Fruit fly (Drosophila melanogaster) whole organism, embryonic: ENCODE results near the gene mahe.

ENCODE experiments used
- Adf1 ChIP-seq: fragments of 200-800 bp; sonication (Bioruptor generic); IDR thresholded peaks from 2 replicates; pipeline ENCODE4 v1.3.6; 2022; ENCODE audit warnings: missing biosample characterization, missing genetic modification characterization
- Awh ChIP-seq: fragments of 200-800 bp; sonication (Bioruptor generic); IDR thresholded peaks from 2 replicates; pipeline ENCODE4, ENCODE4 v1.3.6; 2022; ENCODE audit warnings: missing biosample characterization, missing genetic modification characterization
- B-H2 ChIP-seq: fragments of 200-800 bp; sonication (Bioruptor generic); optimal IDR thresholded peaks from 2 replicates; lab custom pipeline; 2018; ENCODE audit warnings: missing biosample characterization, mild to moderate bottlenecking, missing genetic modification characterization
- CG1024 ChIP-seq: fragments of 200-800 bp; sonication (Bioruptor generic); IDR thresholded peaks from 2 replicates; pipeline ENCODE4 v1.3.6; 2022; ENCODE audit warnings: missing biosample characterization, missing genetic modification characterization
- CG10366 ChIP-seq: fragments of 200-800 bp; sonication (Bioruptor generic); IDR thresholded peaks from 2 replicates; pipeline ENCODE4 v1.3.6; 2022; ENCODE audit warnings: missing biosample characterization, missing genetic modification characterization
- CG10431 ChIP-seq: fragments of 200-800 bp; sonication (Bioruptor generic); optimal IDR thresholded peaks from 3 replicates; lab custom pipeline; 2018; ENCODE audit warnings: missing biosample characterization, mild to moderate bottlenecking, missing genetic modification characterization
- CG10462 ChIP-seq: fragments of 200-800 bp; sonication (Bioruptor generic); optimal IDR thresholded peaks from 2 replicates; lab custom pipeline; 2016; ENCODE audit warnings: missing biosample characterization, missing genetic modification characterization
- CG11247 ChIP-seq: fragments of 200-800 bp; sonication (Bioruptor generic); IDR thresholded peaks from 2 replicates; pipeline ENCODE4 v1.3.6; 2022; ENCODE audit warnings: missing biosample characterization, missing genetic modification characterization
- CG11398 ChIP-seq: fragments of 200-800 bp; sonication (Bioruptor generic); optimal IDR thresholded peaks from 2 replicates; lab custom pipeline; 2016; ENCODE audit warnings: missing biosample characterization, missing genetic modification characterization
- CG11696 ChIP-seq: fragments of 200-800 bp; sonication (Bioruptor generic); IDR thresholded peaks from 2 replicates; pipeline ENCODE4 v1.3.6; 2022; ENCODE audit warnings: missing biosample characterization, missing genetic modification characterization
- CG11723 ChIP-seq: fragments of 200-800 bp; sonication (Bioruptor generic); optimal IDR thresholded peaks from 2 replicates; lab custom pipeline; 2017; ENCODE audit warnings: missing biosample characterization, mild to moderate bottlenecking, missing genetic modification characterization
- CG13424 ChIP-seq: fragments of 200-800 bp; sonication (Bioruptor generic); optimal IDR thresholded peaks from 2 replicates; lab custom pipeline; 2019; ENCODE audit warnings: missing biosample characterization, mild to moderate bottlenecking, missing genetic modification characterization, moderate library complexity
- CG15514 ChIP-seq: fragments of 200-800 bp; sonication (Bioruptor generic); optimal IDR thresholded peaks from 3 replicates; lab custom pipeline; 2017; ENCODE audit warnings: missing biosample characterization, missing genetic modification characterization, mild to moderate bottlenecking, moderate library complexity, missing genetic modification reagents
- CG15601 ChIP-seq: fragments of 200-800 bp; sonication (Bioruptor generic); optimal IDR thresholded peaks from 3 replicates; lab custom pipeline; 2019; ENCODE audit warnings: missing biosample characterization, mild to moderate bottlenecking, missing genetic modification characterization, moderate library complexity
- CG1602 ChIP-seq: fragments of 200-800 bp; sonication (Bioruptor generic); optimal IDR thresholded peaks from 3 replicates; lab custom pipeline; 2016; ENCODE audit warnings: missing biosample characterization, missing genetic modification characterization
- CG1603 ChIP-seq: fragments of 200-800 bp; sonication (Bioruptor generic); optimal IDR thresholded peaks from 2 replicates; lab custom pipeline; 2019; ENCODE audit warnings: missing biosample characterization, mild to moderate bottlenecking, missing genetic modification characterization, moderate library complexity
- CG1832 ChIP-seq: fragments of 200-800 bp; sonication (Bioruptor generic); optimal IDR thresholded peaks from 2 replicates; lab custom pipeline; 2017; ENCODE audit warnings: missing biosample characterization, mild to moderate bottlenecking, missing genetic modification characterization, inconsistent platforms
- CG42726 ChIP-seq: fragments of 200-800 bp; sonication (Bioruptor generic); IDR thresholded peaks from 2 replicates; pipeline ENCODE4 v1.3.6; 2022; ENCODE audit warnings: missing biosample characterization, missing genetic modification characterization; ENCODE audit not compliant: partially characterized antibody
- CG6175 ChIP-seq: fragments of 200-800 bp; sonication (Bioruptor generic); IDR thresholded peaks from 3 replicates; pipeline ENCODE4 v1.3.6; 2022; ENCODE audit warnings: missing biosample characterization, missing genetic modification characterization
- CG6854 ChIP-seq: fragments of 200-800 bp; sonication (Bioruptor generic); optimal IDR thresholded peaks from 3 replicates; lab custom pipeline; 2017; ENCODE audit warnings: missing biosample characterization, mild to moderate bottlenecking, missing genetic modification characterization
- CG8765 ChIP-seq: fragments of 200-800 bp; sonication (Bioruptor generic); IDR thresholded peaks from 2 replicates; pipeline ENCODE4 v1.3.6; 2022; ENCODE audit warnings: missing biosample characterization, missing genetic modification characterization
- D19A ChIP-seq: fragments of 200-800 bp; optimal IDR thresholded peaks from 3 replicates; lab custom pipeline; 2019; ENCODE audit warnings: missing biosample characterization, mild to moderate bottlenecking, missing genetic modification characterization, moderate library complexity
- Hr39 ChIP-seq: fragments of >200 bp; optimal IDR thresholded peaks from 2 replicates; lab custom pipeline; 2017
- Hr78 ChIP-seq, 2 experiments: fragments of 200-800 bp in 1 of 2; fragments of >200 bp in 1 of 2; sonication (Bioruptor generic) in 1 of 2; optimal IDR thresholded peaks; 2 replicates each; lab custom pipeline; 2017 to 2019; ENCODE audit warnings: missing biosample characterization in 2 of 2, missing genetic modification characterization in 2 of 2, mild to moderate bottlenecking in 1 of 2, moderate library complexity in 1 of 2
- Kr ChIP-seq: fragments of 200-800 bp; sonication (Bioruptor generic); optimal IDR thresholded peaks from 2 replicates; lab custom pipeline; 2017; ENCODE audit warnings: missing biosample characterization, mild to moderate bottlenecking, missing genetic modification characterization
- Lhr ChIP-seq: fragments of 200-800 bp; sonication (Bioruptor generic); optimal IDR thresholded peaks from 3 replicates; lab custom pipeline; 2017; ENCODE audit warnings: mild to moderate bottlenecking, missing biosample characterization, missing genetic modification reagents, missing genetic modification characterization
- Mad ChIP-seq: fragments of 200-800 bp; sonication (Bioruptor generic); optimal IDR thresholded peaks from 2 replicates; lab custom pipeline; 2016; ENCODE audit warnings: missing biosample characterization, missing genetic modification characterization
- Myb ChIP-seq: fragments of 200-800 bp; sonication (Bioruptor generic); optimal IDR thresholded peaks from 2 replicates; lab custom pipeline; 2016; ENCODE audit warnings: missing biosample characterization, missing genetic modification characterization
- NfI ChIP-seq: fragments of 200-800 bp; sonication (Bioruptor generic); optimal IDR thresholded peaks from 3 replicates; lab custom pipeline; 2018; ENCODE audit warnings: missing biosample characterization, mild to moderate bottlenecking, missing genetic modification characterization, moderate library complexity
- Side ChIP-seq: fragments of 200-800 bp; sonication (Bioruptor generic); optimal IDR thresholded peaks from 2 replicates; lab custom pipeline; 2016; ENCODE audit warnings: missing biosample characterization, missing genetic modification characterization
- Trl ChIP-seq, 3 experiments: fragments of >200 bp in 2 of 3; fragments of 200-800 bp in 1 of 3; sonication (Bioruptor generic) in 1 of 3; optimal IDR thresholded peaks; 2 replicates in 1 of 3; 3 replicates in 2 of 3; lab custom pipeline; 2016 to 2017; ENCODE audit warnings: missing biosample characterization in 1 of 3, missing genetic modification characterization in 1 of 3
- az2 ChIP-seq: fragments of 200-800 bp; sonication (Bioruptor generic); optimal IDR thresholded peaks from 3 replicates; lab custom pipeline; 2016; ENCODE audit warnings: missing biosample characterization, missing genetic modification characterization
- danr ChIP-seq: fragments of 200-800 bp; sonication (Bioruptor generic); IDR thresholded peaks from 2 replicates; pipeline ENCODE4 v1.3.6; 2022; ENCODE audit warnings: missing biosample characterization, missing genetic modification characterization
- en ChIP-seq: fragments of 200-800 bp; sonication (Bioruptor generic); optimal IDR thresholded peaks from 2 replicates; lab custom pipeline; 2016; ENCODE audit warnings: missing biosample characterization, missing genetic modification characterization
- fu2 ChIP-seq: fragments of 200-800 bp; sonication (Bioruptor generic); optimal IDR thresholded peaks from 2 replicates; lab custom pipeline; 2016; ENCODE audit warnings: missing biosample characterization, missing genetic modification characterization
- gce ChIP-seq: fragments of 200-800 bp; sonication (Bioruptor generic); IDR thresholded peaks from 3 replicates; pipeline ENCODE4 v1.3.6; 2022; ENCODE audit warnings: missing biosample characterization, missing genetic modification characterization
- h ChIP-seq: fragments of >200 bp; optimal IDR thresholded peaks from 2 replicates; lab custom pipeline; 2017
- kay ChIP-seq: fragments of 200-800 bp; sonication (Bioruptor generic); optimal IDR thresholded peaks from 2 replicates; lab custom pipeline; 2016; ENCODE audit warnings: missing biosample characterization, missing genetic modification characterization
- ranshi ChIP-seq: fragments of 200-800 bp; sonication (Bioruptor generic); IDR thresholded peaks from 2 replicates; pipeline ENCODE4 v1.3.6; 2022; ENCODE audit warnings: missing biosample characterization, missing genetic modification characterization
- sd ChIP-seq: fragments of 200-800 bp; sonication (Bioruptor generic); optimal IDR thresholded peaks from 3 replicates; lab custom pipeline; 2018; ENCODE audit warnings: missing biosample characterization, mild to moderate bottlenecking, missing genetic modification characterization, moderate library complexity
- seq ChIP-seq: fragments of 200-800 bp; sonication (Bioruptor generic); IDR thresholded peaks from 2 replicates; pipeline ENCODE4 v1.3.6; 2022; ENCODE audit warnings: missing biosample characterization, missing genetic modification characterization
- sna ChIP-seq: fragments of 200-800 bp; sonication (Bioruptor generic); IDR thresholded peaks from 2 replicates; pipeline ENCODE4 v1.3.6; 2022; ENCODE audit warnings: missing biosample characterization, missing genetic modification characterization; ENCODE audit not compliant: partially characterized antibody
- sob ChIP-seq: fragments of 200-800 bp; sonication (Bioruptor generic); IDR thresholded peaks from 2 replicates; pipeline ENCODE4 v1.3.6; 2022; ENCODE audit warnings: missing biosample characterization, missing genetic modification characterization
- sqz ChIP-seq: fragments of 200-800 bp; sonication (Bioruptor generic); optimal IDR thresholded peaks from 3 replicates; lab custom pipeline; 2018; ENCODE audit warnings: missing biosample characterization, mild to moderate bottlenecking, missing genetic modification characterization
- sr ChIP-seq: fragments of 200-800 bp; sonication (Bioruptor generic); IDR thresholded peaks from 3 replicates; pipeline ENCODE4 v1.3.6; 2022; ENCODE audit warnings: missing biosample characterization, missing genetic modification characterization
- stwl ChIP-seq: fragments of 200-800 bp; sonication (Bioruptor generic); optimal IDR thresholded peaks from 3 replicates; lab custom pipeline; 2018; ENCODE audit warnings: missing biosample characterization, mild to moderate bottlenecking, missing genetic modification characterization, moderate library complexity
- tgo ChIP-seq: fragments of 200-800 bp; sonication (Bioruptor generic); IDR thresholded peaks from 3 replicates; pipeline ENCODE4 v1.3.6; 2022; ENCODE audit warnings: missing biosample characterization, missing genetic modification characterization
- z ChIP-seq: fragments of 200-800 bp; sonication (Bioruptor generic); IDR thresholded peaks from 3 replicates; pipeline ENCODE4 v1.3.6; 2022; ENCODE audit warnings: missing biosample characterization, missing genetic modification characterization
- zen2 ChIP-seq: fragments of 200-800 bp; sonication (Bioruptor generic); IDR thresholded peaks from 3 replicates; pipeline ENCODE4 v1.3.6; 2022; ENCODE audit warnings: missing biosample characterization, missing genetic modification characterization; ENCODE audit not compliant: partially characterized antibody

The mahe gene

dm6 chrX:7901153-7902038, 29.8 kb downstream of the mahe start, which contains the start of the genes RpS6 and bys (continued):
- TF ChIP-seq B-H2 (GFP tag; lab: Kevin White, UChicago) (peak; percentile 40), CG8765 (GFP tag; lab: Robert Waterston, UW) (0 out of 2 replicates have a peak, but pooled peaks have one; percentile 23), CG10462 (GFP tag; lab: Kevin White, UChicago) (no peak), CG1024 (GFP tag; lab: Robert Waterston, UW) (no peak), CG10366 (GFP tag; lab: Robert Waterston, UW) (peak; percentile 53), CG11696 (GFP tag; lab: Robert Waterston, UW) (no peak), Hr78 (GFP tag; optimal IDR thresholded peaks at IDR 0.05; lab: Kevin White, UChicago) (no peak), Kr (GFP tag; lab: Kevin White, UChicago) (no peak), seq (GFP tag; lab: Robert Waterston, UW) (no peak), CG1602 (GFP tag; lab: Kevin White, UChicago) (no peak), CG6175 (GFP tag; lab: Robert Waterston, UW) (0 out of 3 replicates have a peak, but pooled peaks have one; percentile 13), sob (GFP tag; lab: Robert Waterston, UW) (peak; percentile 73), Awh (GFP tag; lab: Robert Waterston, UW) (peak; percentile 43; the same call in 1 of the 2 replicates), Trl (optimal IDR thresholded peaks at IDR 0.05; lab: Kevin White, UChicago) (no peak), Trl (GFP tag; optimal IDR thresholded peaks at IDR 0.05; lab: Kevin White, UChicago) (peak; percentile 10), Hr39 (no peak), CG15514 (GFP tag; lab: Kevin White, UChicago) (peak; percentile 22), stwl (tag; lab: Kevin White, UChicago) (peak; percentile 23), CG11723 (GFP tag; lab: Kevin White, UChicago) (peak; percentile 13), Myb (GFP tag; lab: Kevin White, UChicago) (no peak), sqz (GFP tag; lab: Kevin White, UChicago) (peak; percentile 82), fu2 (GFP tag; lab: Kevin White, UChicago) (peak; percentile 12), D19A (tag; lab: Kevin White, UChicago) (no peak), Side (GFP tag; lab: Kevin White, UChicago) (peak; percentile 23), CG11398 (GFP tag; lab: Kevin White, UChicago) (no peak), Mad (GFP tag; lab: Kevin White, UChicago) (peak; percentile 10), kay (GFP tag; lab: Kevin White, UChicago) (no peak), CG15601 (tag; lab: Kevin White, UChicago) (peak; percentile 10), Lhr (GFP tag; lab: Kevin White, UChicago) (peak; percentile 14), CG42726 (peak; percentile 89; the same call in 1 of the 2 replicates), zen2 (GFP tag; lab: Robert Waterston, UW) (peak; percentile 71), h (no peak), CG13424 (tag; lab: Kevin White, UChicago) (peak; percentile 11), CG10431 (GFP tag; lab: Kevin White, UChicago) (peak; percentile 51), sna (0 out of 2 replicates have a peak, but pooled peaks have one; percentile 36), tgo (GFP tag; lab: Robert Waterston, UW) (peak; percentile 29; the same call in 1 of the 3 replicates), az2 (GFP tag; lab: Kevin White, UChicago) (peak; percentile 29), z (GFP tag; lab: Robert Waterston, UW) (0 out of 3 replicates have a peak, but pooled peaks have one; percentile 22), sd (tag; lab: Kevin White, UChicago) (no peak), CG1603 (tag; lab: Kevin White, UChicago) (peak; percentile 61), Adf1 (no peak), en (no peak), CG11247 (peak; percentile 70), CG6854 (GFP tag; lab: Kevin White, UChicago) (peak; percentile 49), ranshi (peak; percentile 39), danr (no peak), CG1832 (GFP tag; lab: Kevin White, UChicago) (no peak), sr (GFP tag; lab: Robert Waterston, UW) (0 out of 3 replicates have a peak, but pooled peaks have one; percentile 37), gce (GFP tag; lab: Robert Waterston, UW) (no peak), NfI (GFP tag; lab: Kevin White, UChicago) (peak; percentile 72)
